Worm (Caenorhabditis elegans) whole organism, L4/young adult: ENCODE data around the gene tbb-1.

Source experiments
- W03F9.2 ChIP-seq: fragments of 150-350 bp; optimal IDR thresholded peaks from 2 replicates; lab custom pipeline; 2014; ENCODE audit warnings: missing biosample characterization, missing genetic modification characterization
- dao-5 ChIP-seq: sonication (generic microtip); optimal IDR thresholded peaks from 2 replicates; lab custom pipeline; 2016; ENCODE audit warnings: missing genotype, missing genetic modification characterization, moderate library complexity, missing compliant biosample characterization
- him-1 ChIP-seq: sonication (generic microtip); optimal IDR thresholded peaks from 2 replicates; lab custom pipeline; 2016; ENCODE audit warnings: missing genotype, missing genetic modification reagents, missing genetic modification characterization, missing compliant biosample characterization

DNA sequence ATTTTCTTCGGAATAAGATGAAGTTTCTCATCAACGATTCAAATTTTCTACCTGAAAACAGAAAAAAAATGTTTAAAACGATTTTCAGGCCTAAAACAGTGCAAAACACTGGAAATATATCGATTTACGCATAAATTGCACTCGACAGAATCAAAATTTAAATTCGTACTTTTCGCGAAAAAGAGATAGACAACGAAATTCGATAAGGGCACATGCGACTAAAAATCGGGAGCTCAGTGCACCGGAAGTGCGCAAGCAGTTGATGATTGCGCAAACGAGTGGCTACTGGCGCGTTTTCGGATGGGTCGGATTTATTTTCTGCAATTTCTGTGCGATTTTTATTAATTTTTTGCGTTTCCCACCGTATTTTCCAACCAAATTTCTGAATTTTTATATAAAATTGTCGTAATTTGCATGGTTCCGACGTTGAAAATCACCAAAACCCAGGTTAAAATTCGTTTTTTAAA, 35.2 kb downstream of the tbb-1 start, which contains the start of the genes Y39A1A.21 and Y39A1A.22:
- peak; percentile 29 for TF ChIP-seq him-1 (tag; lab: Kevin White, UChicago)
- TF ChIP-seq W03F9.2 (tag; lab: Kevin White, UChicago): peak; percentile 69
- no peak for TF ChIP-seq dao-5
